Worm (Caenorhabditis elegans) whole organism, late embryonic: ENCODE results near the gene dos-2.

Experiments used
- ceh-30 ChIP-seq: fragments of 150-350 bp; optimal IDR thresholded peaks from 2 replicates; lab custom pipeline; 2014; ENCODE audit warnings: missing biosample characterization, missing genetic modification characterization
- ceh-9 ChIP-seq: sonication (generic microtip); optimal IDR thresholded peaks from 2 replicates; lab custom pipeline; 2016; ENCODE audit warnings: mild to moderate bottlenecking, missing genetic modification characterization, inconsistent platforms, missing compliant biosample characterization
- dve-1 ChIP-seq: sonication (generic microtip); optimal IDR thresholded peaks from 2 replicates; lab custom pipeline; 2017; ENCODE audit warnings: antibody characterized with exemption, mild to moderate bottlenecking, missing genetic modification characterization, missing compliant biosample characterization
- fkh-10 ChIP-seq: fragments of 150-350 bp; optimal IDR thresholded peaks from 2 replicates; lab custom pipeline; 2014; ENCODE audit warnings: missing biosample characterization, missing genetic modification reagents, missing genetic modification characterization
- sox-2 ChIP-seq: fragments of 200-800 bp; sonication (Bioruptor generic); IDR thresholded peaks from 2 replicates; pipeline ENCODE4 v1.3.6; 2022; ENCODE audit warnings: missing genetic modification reagents, missing genetic modification characterization, missing compliant biosample characterization

ce11 chrII:3948507-3948906, 27.5 kb upstream of the dos-2 start:
- no peak for TF ChIP-seq ceh-30 (tag; lab: Kevin White, UChicago)
- no peak for TF ChIP-seq sox-2 (GFP tag; lab: Robert Waterston, UW)
- TF ChIP-seq ceh-9 (tag; lab: Kevin White, UChicago), result no peak
- no peak for TF ChIP-seq dve-1
- TF ChIP-seq fkh-10 (GFP tag; lab: Kevin White, UChicago), result no peak
